Worm (Caenorhabditis elegans) whole organism, L4 larva: ENCODE results near the gene C27F2.10.
A peak's percentile ranks its signal among the peaks of the same experiment; 100 is the strongest.

Source experiments
- D1046.2 ChIP-seq: fragments of 200-800 bp; sonication (Bioruptor generic); IDR thresholded peaks from 2 replicates; pipeline ENCODE4 v1.3.6; 2022; ENCODE audit warnings: missing genetic modification characterization, missing compliant biosample characterization
- F26F4.8 ChIP-seq: fragments of 200-800 bp; sonication (Bioruptor generic); conservative IDR thresholded peaks from 2 replicates; pipeline ENCODE4 v1.3.6; 2022; ENCODE audit warnings: missing genetic modification characterization, missing compliant biosample characterization
- F37D6.2 ChIP-seq: sonication (generic microtip); optimal IDR thresholded peaks from 2 replicates; lab custom pipeline; 2016; ENCODE audit warnings: mild to moderate bottlenecking, missing genetic modification characterization, missing compliant biosample characterization
- T20F7.1 ChIP-seq: fragments of 200-800 bp; sonication (Bioruptor generic); optimal IDR thresholded peaks from 2 replicates; lab custom pipeline; 2018; ENCODE audit warnings: mild to moderate bottlenecking, missing genetic modification characterization, missing compliant biosample characterization
- Y105C5A.15 ChIP-seq: fragments of 200-800 bp; sonication (Bioruptor generic); IDR thresholded peaks from 2 replicates; pipeline ENCODE4 v1.3.6; 2022; ENCODE audit warnings: missing genetic modification characterization, missing compliant biosample characterization
- Y48G9A.11 ChIP-seq: fragments of 200-800 bp; sonication (Bioruptor generic); IDR thresholded peaks from 2 replicates; pipeline ENCODE4 v1.3.6; 2022; ENCODE audit warnings: missing genetic modification reagents, missing genetic modification characterization, missing compliant biosample characterization
- aha-1 ChIP-seq: fragments of 150-350 bp; peaks from one replicate; lab custom pipeline; 2014; ENCODE audit warnings: missing biosample characterization, missing genetic modification characterization
- aly-2 ChIP-seq: sonication (generic microtip); optimal IDR thresholded peaks from 2 replicates; lab custom pipeline; 2018; ENCODE audit warnings: missing biosample characterization, missing genetic modification characterization
- attf-4 ChIP-seq: sonication (generic microtip); optimal IDR thresholded peaks from 3 replicates; lab custom pipeline; 2017; ENCODE audit warnings: missing biosample characterization, missing genetic modification characterization
- cey-2 ChIP-seq: sonication (generic microtip); optimal IDR thresholded peaks from 3 replicates; lab custom pipeline; 2017; ENCODE audit warnings: missing genetic modification characterization, mild to moderate bottlenecking, missing compliant biosample characterization, antibody characterized with exemption, borderline replicate concordance; ENCODE audit not compliant: insufficient read depth
- daf-19 ChIP-seq: fragments of 200-800 bp; sonication (Bioruptor generic); conservative IDR thresholded peaks from 2 replicates; pipeline ENCODE4 v1.3.6; 2022; ENCODE audit warnings: missing genetic modification characterization, missing compliant biosample characterization
- dmd-8 ChIP-seq: fragments of 200-800 bp; sonication (Bioruptor generic); IDR thresholded peaks from 2 replicates; pipeline ENCODE4 v1.3.6; 2022; ENCODE audit warnings: missing genetic modification characterization, missing compliant biosample characterization
- dmd-9 ChIP-seq: fragments of 200-800 bp; sonication (Bioruptor generic); IDR thresholded peaks from 2 replicates; pipeline ENCODE4 v1.3.6; 2022; ENCODE audit warnings: missing genetic modification reagents, missing genetic modification characterization, missing compliant biosample characterization
- dpl-1 ChIP-seq: fragments of 150-350 bp; optimal IDR thresholded peaks from 2 replicates; lab custom pipeline; 2014; ENCODE audit warnings: missing biosample characterization, missing genetic modification reagents, missing genetic modification characterization
- duxl-1 ChIP-seq: sonication (generic microtip); optimal IDR thresholded peaks from 2 replicates; lab custom pipeline; 2016; ENCODE audit warnings: mild to moderate bottlenecking, missing genetic modification characterization, moderate library complexity, missing compliant biosample characterization; ENCODE audit not compliant: poor library complexity
- dve-1 ChIP-seq: sonication (generic microtip); optimal IDR thresholded peaks from 2 replicates; lab custom pipeline; 2017; ENCODE audit warnings: antibody characterized with exemption, mild to moderate bottlenecking, missing genetic modification characterization, missing compliant biosample characterization; ENCODE audit not compliant: insufficient read depth
- egl-27 ChIP-seq: sonication (generic microtip); optimal IDR thresholded peaks from 3 replicates; lab custom pipeline; 2017; ENCODE audit warnings: missing biosample characterization, missing genetic modification reagents, missing genetic modification characterization
- egl-43 ChIP-seq: fragments of 200-800 bp; sonication (Bioruptor generic); IDR thresholded peaks from 2 replicates; pipeline ENCODE4 v1.3.6; 2022; ENCODE audit warnings: missing genetic modification reagents, missing genetic modification characterization, missing compliant biosample characterization
- hlh-11 ChIP-seq: fragments of 200-800 bp; sonication (Bioruptor generic); optimal IDR thresholded peaks from 2 replicates; lab custom pipeline; 2018; ENCODE audit warnings: mild to moderate bottlenecking, missing genetic modification characterization, missing compliant biosample characterization
- jun-1 ChIP-seq: fragments of 150-350 bp; optimal IDR thresholded peaks from 2 replicates; lab custom pipeline; 2014; ENCODE audit warnings: missing biosample characterization, missing genetic modification reagents, missing genetic modification characterization
- lin-38 ChIP-seq: fragments of 200-800 bp; sonication (Bioruptor generic); IDR thresholded peaks from 2 replicates; pipeline ENCODE4 v1.3.6; 2022; ENCODE audit warnings: missing genetic modification reagents, missing genetic modification characterization, missing compliant biosample characterization
- lin-39 ChIP-seq: fragments of 150-350 bp; optimal IDR thresholded peaks from 2 replicates; lab custom pipeline; 2014; ENCODE audit warnings: missing biosample characterization, missing genetic modification reagents, missing genetic modification characterization
- mxl-2 ChIP-seq: fragments of 200-800 bp; sonication (Bioruptor generic); conservative IDR thresholded peaks from 2 replicates; pipeline ENCODE4 v1.3.6; 2022; ENCODE audit warnings: missing genetic modification reagents, missing genetic modification characterization, missing compliant biosample characterization
- mxl-3 ChIP-seq: fragments of 200-800 bp; sonication (Bioruptor generic); optimal IDR thresholded peaks from 2 replicates; lab custom pipeline; 2018; ENCODE audit warnings: mild to moderate bottlenecking, missing genetic modification characterization, missing compliant biosample characterization
- nhr-102 ChIP-seq: sonication (generic microtip); optimal IDR thresholded peaks from 2 replicates; lab custom pipeline; 2016; ENCODE audit warnings: mild to moderate bottlenecking, missing genetic modification characterization, moderate library complexity, missing compliant biosample characterization
- nhr-237 ChIP-seq: sonication (generic microtip); optimal IDR thresholded peaks from 2 replicates; lab custom pipeline; 2017; ENCODE audit warnings: missing biosample characterization, missing genetic modification characterization
- nhr-41 ChIP-seq: fragments of 200-800 bp; sonication (Bioruptor generic); IDR thresholded peaks from 2 replicates; pipeline ENCODE4 v1.3.6; 2022; ENCODE audit warnings: missing genetic modification reagents, missing genetic modification characterization, missing compliant biosample characterization
- pha-4 ChIP-seq, 2 experiments: fragments of 150-350 bp in 1 of 2; fragments of 200-800 bp in 1 of 2; sonication (Bioruptor generic) in 1 of 2; IDR thresholded peaks in 1 of 2; optimal IDR thresholded peaks in 1 of 2; 2 replicates each; pipeline versions ENCODE4 v1.3.6 to Lab custom; 2014 to 2022; ENCODE audit warnings: missing genetic modification characterization in 2 of 2, missing genetic modification reagents in 2 of 2, missing biosample characterization in 1 of 2, missing compliant biosample characterization in 1 of 2
- saeg-2 ChIP-seq: fragments of 200-800 bp; sonication (Bioruptor generic); IDR thresholded peaks from 2 replicates; pipeline ENCODE4 v1.3.6; 2022; ENCODE audit warnings: missing genetic modification reagents, missing genetic modification characterization, missing compliant biosample characterization
- sdz-12 ChIP-seq: fragments of 200-800 bp; sonication (Bioruptor generic); optimal IDR thresholded peaks from 2 replicates; lab custom pipeline; 2018; ENCODE audit warnings: mild to moderate bottlenecking, missing genetic modification characterization, missing compliant biosample characterization
- set-16 ChIP-seq: fragments of 200-800 bp; sonication (Bioruptor generic); IDR thresholded peaks from 2 replicates; pipeline ENCODE4 v1.3.6; 2022; ENCODE audit warnings: missing genetic modification reagents, missing genetic modification characterization, missing compliant biosample characterization
- tag-97 ChIP-seq: fragments of 200-800 bp; sonication (Bioruptor generic); IDR thresholded peaks from 2 replicates; pipeline ENCODE4 v1.3.6; 2022; ENCODE audit warnings: missing genetic modification characterization, missing compliant biosample characterization
- unc-39 ChIP-seq: sonication (generic microtip); optimal IDR thresholded peaks from 2 replicates; lab custom pipeline; 2017; ENCODE audit warnings: missing biosample characterization, missing genetic modification characterization
- unc-62 ChIP-seq, 3 experiments: fragments of 150-350 bp in 1 of 3; sonication (generic microtip); optimal IDR thresholded peaks in 2 of 3; peaks in 1 of 3; 1 replicate in 1 of 3; 2 replicates in 2 of 3; lab custom pipeline; 2014 to 2017; ENCODE audit warnings: missing biosample characterization in 3 of 3, missing genetic modification characterization in 3 of 3, missing genetic modification reagents in 3 of 3, missing genotype in 1 of 3
- vab-7 ChIP-seq: fragments of 200-800 bp; sonication (Bioruptor generic); IDR thresholded peaks from 2 replicates; pipeline ENCODE4 v1.3.6; 2022; ENCODE audit warnings: missing genetic modification reagents, missing genetic modification characterization, missing compliant biosample characterization
- zag-1 ChIP-seq: fragments of 150-350 bp; optimal IDR thresholded peaks from 2 replicates; lab custom pipeline; 2014; ENCODE audit warnings: missing biosample characterization, missing genetic modification characterization
- zfp-2 ChIP-seq: sonication (generic microtip); optimal IDR thresholded peaks from 2 replicates; lab custom pipeline; 2016; ENCODE audit warnings: mild to moderate bottlenecking, missing genetic modification characterization, missing compliant biosample characterization
- ztf-11 ChIP-seq: fragments of 150-350 bp; optimal IDR thresholded peaks from 2 replicates; lab custom pipeline; 2014; ENCODE audit warnings: missing biosample characterization, missing genetic modification characterization

C27F2.10 gene

ce11 chrIII:5010723-5011122 lies 24.0 kb upstream of the C27F2.10 start:
- no peak for TF ChIP-seq F37D6.2
- TF ChIP-seq dmd-9 (GFP tag; lab: Robert Waterston, UW): no peak
- TF ChIP-seq saeg-2: no peak
- TF ChIP-seq mxl-3 (GFP tag; lab: Kevin White, UChicago): no peak
- no peak for TF ChIP-seq duxl-1 (tag; lab: Kevin White, UChicago)
- no peak for TF ChIP-seq dmd-8 (GFP tag; lab: Robert Waterston, UW)
- peak; percentile 13; the same call in 1 of the 2 replicates for TF ChIP-seq set-16 (GFP tag; lab: Robert Waterston, UW)
- TF ChIP-seq daf-19 (GFP tag; lab: Robert Waterston, UW): no peak
- TF ChIP-seq vab-7 (GFP tag; lab: Robert Waterston, UW): no peak
- TF ChIP-seq Y105C5A.15: no peak
- no peak for TF ChIP-seq Y48G9A.11 (GFP tag; lab: Robert Waterston, UW)
- no peak for TF ChIP-seq aly-2 (tag; lab: Kevin White, UChicago)
- no peak for TF ChIP-seq cey-2 (tag; lab: Kevin White, UChicago)
- no peak for TF ChIP-seq dpl-1 (GFP tag; lab: Kevin White, UChicago)
- no peak for TF ChIP-seq zag-1 (tag; lab: Kevin White, UChicago)
- no peak for TF ChIP-seq tag-97 (GFP tag; lab: Robert Waterston, UW)
- TF ChIP-seq sdz-12 (GFP tag; lab: Kevin White, UChicago): no peak
- TF ChIP-seq T20F7.1: no peak
- TF ChIP-seq jun-1 (tag; lab: Kevin White, UChicago): no peak
- TF ChIP-seq egl-43 (GFP tag; lab: Robert Waterston, UW): no peak
- no peak for TF ChIP-seq unc-39
- TF ChIP-seq hlh-11 (tag; lab: Kevin White, UChicago): no peak
- peak in 1 of 2 experiments; percentile 96 for TF ChIP-seq unc-62 (GFP tag; optimal IDR thresholded peaks at IDR 0.05 in 1 of 2; lab: Kevin White, UChicago)
- TF ChIP-seq unc-62 (tag; optimal IDR thresholded peaks at IDR 0.05; lab: Kevin White, UChicago): no peak
- peak; percentile 32; the same call in 1 of the 2 replicates for TF ChIP-seq lin-38 (GFP tag; lab: Robert Waterston, UW)
- no peak for TF ChIP-seq nhr-102
- no peak for TF ChIP-seq nhr-41 (GFP tag; lab: Robert Waterston, UW)
- no peak for TF ChIP-seq nhr-237 (tag; lab: Kevin White, UChicago)
- TF ChIP-seq aha-1 (tag; lab: Kevin White, UChicago): peak; percentile 83
- TF ChIP-seq D1046.2 (GFP tag; lab: Robert Waterston, UW): no peak
- no peak for TF ChIP-seq attf-4 (tag; lab: Kevin White, UChicago)
- TF ChIP-seq, all 104 proteins: peak for 4

- no peak for TF ChIP-seq ztf-11
- no peak for TF ChIP-seq dve-1 (tag; lab: Kevin White, UChicago)
- no peak for TF ChIP-seq pha-4 (GFP tag; IDR thresholded peaks at IDR 0.05; lab: Robert Waterston, UW)
- TF ChIP-seq pha-4 (tag; optimal IDR thresholded peaks at IDR 0.05; lab: Kevin White, UChicago): no peak
- TF ChIP-seq tag-97 (GFP tag; lab: Robert Waterston, UW): no peak
- TF ChIP-seq mxl-2 (GFP tag; lab: Robert Waterston, UW): no peak
- TF ChIP-seq egl-27 (tag; lab: Kevin White, UChicago): no peak
- no peak for TF ChIP-seq Y48G9A.11 (GFP tag; lab: Robert Waterston, UW)
- TF ChIP-seq lin-39 (tag; lab: Kevin White, UChicago): no peak
- no peak for TF ChIP-seq zfp-2
- TF ChIP-seq F26F4.8 (GFP tag; lab: Robert Waterston, UW): no peak
- TF ChIP-seq lin-38 (GFP tag; lab: Robert Waterston, UW): no peak
- TF ChIP-seq, all 104 proteins: peak for 0
Observed at ce11 chrIII:5008730-5009129, 22.0 kb upstream of the C27F2.10 start, which contains the start of gene R144.11. Gene R144.11 (minus strand): TSS chrIII:5008830.
